Fruit fly (Drosophila melanogaster): ENCODE data around the gene Nelf-A.

Nelf-A gene

dm6 chr3R:21246492-21247061 is 23.1 kb downstream of the Nelf-A start, which contains the start of gene ETHR (continued):
- TF ChIP-seq Ssrp (tag; optimal IDR thresholded peaks at IDR 0.05) (no peak), CG11247 (GFP tag; IDR thresholded peaks at IDR 0.05) (0 out of 2 replicates have a peak, but pooled peaks have one; percentile 5), Xbp1 (GFP tag; optimal IDR thresholded peaks at IDR 0.05) (peak; percentile 41), ro (GFP tag; IDR thresholded peaks at IDR 0.05) (no peak), CG6254 (GFP tag; optimal IDR thresholded peaks at IDR 0.05) (peak; percentile 71), CG18764 (GFP tag; optimal IDR thresholded peaks at IDR 0.05) (peak; percentile 5), CG11696 (GFP tag; IDR thresholded peaks at IDR 0.05) (no peak), Xrp1 (GFP tag; IDR thresholded peaks at IDR 0.05) (peak; percentile 40), Dll (GFP tag; IDR thresholded peaks at IDR 0.05; ENCODE audit: partially characterized antibody) (no peak), CG15269 (tag; optimal IDR thresholded peaks at IDR 0.05) (peak; percentile 78), H15 (GFP tag; IDR thresholded peaks at IDR 0.05) (no peak), Hr51 (GFP tag; optimal IDR thresholded peaks at IDR 0.05) (peak in 1 of 2 experiments; percentile 71), CG2120 (GFP tag; optimal IDR thresholded peaks at IDR 0.05) (peak; percentile 72), yki (optimal IDR thresholded peaks at IDR 0.05) (no peak), kay (GFP tag; optimal IDR thresholded peaks at IDR 0.05) (peak; percentile 48), CG10431 (GFP tag; optimal IDR thresholded peaks at IDR 0.05) (no peak), pan (optimal IDR thresholded peaks at IDR 0.05) (no peak), pan (GFP tag; optimal IDR thresholded peaks at IDR 0.05 in 1 of 2, IDR thresholded peaks at IDR 0.05 in 1 of 2) (peak in 1 of 2 experiments; percentile 37), ash1 (GFP tag; optimal IDR thresholded peaks at IDR 0.05) (no peak), Hr3 (GFP tag; optimal IDR thresholded peaks at IDR 0.05) (no peak), sim (GFP tag; IDR thresholded peaks at IDR 0.05) (no peak), CG7928 (GFP tag; optimal IDR thresholded peaks at IDR 0.05) (no peak), tna (GFP tag; IDR thresholded peaks at IDR 0.05; ENCODE audit: partially characterized antibody) (no peak), mld (GFP tag; IDR thresholded peaks at IDR 0.05; ENCODE audit: partially characterized antibody) (no peak), row (GFP tag; IDR thresholded peaks at IDR 0.05) (peak; percentile 60; the same call in 2 of the 3 replicates), ap (GFP tag; IDR thresholded peaks at IDR 0.05) (no peak), CG8388 (GFP tag; optimal IDR thresholded peaks at IDR 0.05) (no peak), CG10565 (GFP tag; optimal IDR thresholded peaks at IDR 0.05) (no peak), Lim3 (GFP tag; IDR thresholded peaks at IDR 0.05) (no peak), CG14710 (tag; optimal IDR thresholded peaks at IDR 0.05) (no peak), CoRest (tag; optimal IDR thresholded peaks at IDR 0.05) (peak; percentile 54), sima (GFP tag; optimal IDR thresholded peaks at IDR 0.05) (no peak), wek (GFP tag; optimal IDR thresholded peaks at IDR 0.05) (no peak), CG6854 (GFP tag; optimal IDR thresholded peaks at IDR 0.05) (peak; percentile 37), Myb (GFP tag; optimal IDR thresholded peaks at IDR 0.05) (no peak), Oaz (GFP tag; IDR thresholded peaks at IDR 0.05) (no peak), Doc2 (GFP tag; IDR thresholded peaks at IDR 0.05) (no peak)

dm6 chr3R:21252478-21252877 is 29.0 kb downstream of the Nelf-A start:
- peak; percentile 75 for TF ChIP-seq CTCF (GFP tag; optimal IDR thresholded peaks at IDR 0.05)
- TF ChIP-seq CG10979 (tag; optimal IDR thresholded peaks at IDR 0.05): peak; percentile 83
- TF ChIP-seq CG12236 (GFP tag; optimal IDR thresholded peaks at IDR 0.05): no peak

- TF ChIP-seq CG14441 (GFP tag; IDR thresholded peaks at IDR 0.05): no peak
- no peak for TF ChIP-seq tll (GFP tag; optimal IDR thresholded peaks at IDR 0.05)
- TF ChIP-seq NC2β (GFP tag; optimal IDR thresholded peaks at IDR 0.05): no peak
- no peak for TF ChIP-seq run (tag; optimal IDR thresholded peaks at IDR 0.05)
- TF ChIP-seq CG11504 (tag; optimal IDR thresholded peaks at IDR 0.05): peak; percentile 2
- TF ChIP-seq Antp (GFP tag; optimal IDR thresholded peaks at IDR 0.05): no peak
- TF ChIP-seq CG17186 (GFP tag; optimal IDR thresholded peaks at IDR 0.05): no peak
- TF ChIP-seq gem (tag; optimal IDR thresholded peaks at IDR 0.05): peak; percentile 14
- no peak for TF ChIP-seq h (optimal IDR thresholded peaks at IDR 0.05)
- TF ChIP-seq Adf1 (GFP tag; IDR thresholded peaks at IDR 0.05): no peak
- TF ChIP-seq cato (GFP tag; optimal IDR thresholded peaks at IDR 0.05; ENCODE audit: borderline replicate concordance): no peak
- no peak for TF ChIP-seq kni (GFP tag; optimal IDR thresholded peaks at IDR 0.05)
Measured at dm6 chr3R:21254296-21254695, 30.8 kb downstream of the Nelf-A start.
